Fruit fly (Drosophila melanogaster) whole organism, embryonic: ENCODE data around the gene Ypel.

Experiments
- Aef1 ChIP-seq: fragments of 200-800 bp; sonication (Bioruptor generic); IDR thresholded peaks from 3 replicates; pipeline ENCODE4 v1.3.6; 2022; ENCODE audit warnings: missing biosample characterization, missing genetic modification characterization
- CG11560 ChIP-seq: fragments of 200-800 bp; sonication (Bioruptor generic); IDR thresholded peaks from 3 replicates; pipeline ENCODE4 v1.3.6; 2022; ENCODE audit warnings: missing biosample characterization, missing genetic modification characterization
- CG1529 ChIP-seq: fragments of 200-800 bp; sonication (Bioruptor generic); optimal IDR thresholded peaks from 3 replicates; lab custom pipeline; 2018; ENCODE audit warnings: missing biosample characterization, missing genetic modification characterization
- CG15479 ChIP-seq: fragments of 200-800 bp; sonication (Bioruptor generic); optimal IDR thresholded peaks from 3 replicates; lab custom pipeline; 2019; ENCODE audit warnings: missing biosample characterization, mild to moderate bottlenecking, missing genetic modification characterization, moderate library complexity
- CG17385 ChIP-seq: fragments of 200-800 bp; sonication (Bioruptor generic); optimal IDR thresholded peaks from 3 replicates; lab custom pipeline; 2018; ENCODE audit warnings: missing biosample characterization, mild to moderate bottlenecking, missing genetic modification characterization
- CG18476 ChIP-seq: fragments of 200-800 bp; sonication (Bioruptor generic); optimal IDR thresholded peaks from 2 replicates; lab custom pipeline; 2016; ENCODE audit warnings: missing biosample characterization, mild to moderate bottlenecking, missing genetic modification characterization
- CG18599 ChIP-seq: fragments of 200-800 bp; sonication (Bioruptor generic); optimal IDR thresholded peaks from 3 replicates; lab custom pipeline; 2017; ENCODE audit warnings: missing biosample characterization, missing genetic modification characterization, mild to moderate bottlenecking, moderate library complexity, missing genetic modification reagents
- CG30020 ChIP-seq: fragments of 200-800 bp; optimal IDR thresholded peaks from 2 replicates; lab custom pipeline; 2019; ENCODE audit warnings: missing biosample characterization, mild to moderate bottlenecking, missing genetic modification characterization, moderate library complexity
- CG33557 ChIP-seq: fragments of 200-800 bp; sonication (Bioruptor generic); optimal IDR thresholded peaks from 2 replicates; lab custom pipeline; 2019; ENCODE audit warnings: missing biosample characterization, mild to moderate bottlenecking, missing genetic modification characterization, moderate library complexity
- CG3847 ChIP-seq: fragments of 200-800 bp; sonication (Bioruptor generic); IDR thresholded peaks from 2 replicates; pipeline ENCODE4 v1.3.6; 2022; ENCODE audit warnings: missing biosample characterization, missing genetic modification characterization
- CG43689 ChIP-seq: fragments of 200-800 bp; sonication (Bioruptor generic); IDR thresholded peaks from 2 replicates; pipeline ENCODE4 v1.3.6; 2022; ENCODE audit warnings: missing biosample characterization, missing genetic modification characterization
- CG6175 ChIP-seq: fragments of 200-800 bp; sonication (Bioruptor generic); IDR thresholded peaks from 3 replicates; pipeline ENCODE4 v1.3.6; 2022; ENCODE audit warnings: missing biosample characterization, missing genetic modification characterization
- CG7786 ChIP-seq: fragments of 200-800 bp; sonication (Bioruptor generic); optimal IDR thresholded peaks from 2 replicates; lab custom pipeline; 2016; ENCODE audit warnings: missing biosample characterization, missing genetic modification characterization
- CG9609 ChIP-seq: fragments of 200-800 bp; sonication (Bioruptor generic); optimal IDR thresholded peaks from 3 replicates; lab custom pipeline; 2016; ENCODE audit warnings: missing biosample characterization, missing genetic modification characterization
- Camta ChIP-seq: fragments of 200-800 bp; sonication (Bioruptor generic); optimal IDR thresholded peaks from 2 replicates; lab custom pipeline; 2016; ENCODE audit warnings: missing biosample characterization, missing genetic modification characterization
- D ChIP-seq, 2 experiments: fragments of 200-800 bp in 1 of 2; fragments of >200 bp in 1 of 2; sonication (Bioruptor generic) in 1 of 2; optimal IDR thresholded peaks; 2 replicates in 1 of 2; 3 replicates in 1 of 2; lab custom pipeline; 2017; ENCODE audit warnings: mild to moderate bottlenecking in 1 of 2, missing biosample characterization in 1 of 2, missing genetic modification characterization in 1 of 2, missing genetic modification reagents in 1 of 2
- Dp ChIP-seq: fragments of 200-800 bp; sonication (Bioruptor generic); optimal IDR thresholded peaks from 2 replicates; lab custom pipeline; 2018; ENCODE audit warnings: missing biosample characterization, mild to moderate bottlenecking, missing genetic modification characterization, moderate library complexity
- MESR4 ChIP-seq: fragments of 200-800 bp; sonication (Bioruptor generic); optimal IDR thresholded peaks from 2 replicates; lab custom pipeline; 2018; ENCODE audit warnings: missing biosample characterization, mild to moderate bottlenecking, missing genetic modification characterization, moderate library complexity
- MTF-1 ChIP-seq: fragments of 200-800 bp; sonication (Bioruptor generic); optimal IDR thresholded peaks from 2 replicates; lab custom pipeline; 2018; ENCODE audit warnings: missing biosample characterization, mild to moderate bottlenecking, missing genetic modification characterization, borderline replicate concordance
- Mad ChIP-seq: fragments of 200-800 bp; sonication (Bioruptor generic); optimal IDR thresholded peaks from 2 replicates; lab custom pipeline; 2016; ENCODE audit warnings: missing biosample characterization, missing genetic modification characterization
- Med ChIP-seq: fragments of 200-800 bp; sonication (Bioruptor generic); peaks from one replicate; lab custom pipeline; 2016; ENCODE audit warnings: missing biosample characterization, missing genetic modification characterization, mild to moderate bottlenecking, inconsistent platforms, moderate library complexity
- NC2β ChIP-seq: fragments of 200-800 bp; sonication (Bioruptor generic); optimal IDR thresholded peaks from 2 replicates; lab custom pipeline; 2016; ENCODE audit warnings: missing biosample characterization, missing genetic modification characterization
- Pdp1 ChIP-seq, 2 experiments: fragments of 200-800 bp; sonication (Bioruptor generic); optimal IDR thresholded peaks; 3 replicates each; lab custom pipeline; 2016; ENCODE audit warnings: missing biosample characterization in 2 of 2, missing genetic modification characterization in 2 of 2, mild to moderate bottlenecking in 1 of 2, moderate library complexity in 1 of 2
- Ptx1 ChIP-seq: fragments of 200-800 bp; sonication (Bioruptor generic); IDR thresholded peaks from 2 replicates; pipeline ENCODE4 v1.3.6; 2022; ENCODE audit warnings: missing biosample characterization, missing genetic modification characterization
- Six4 ChIP-seq: fragments of 200-800 bp; sonication (Bioruptor generic); optimal IDR thresholded peaks from 2 replicates; lab custom pipeline; 2016; ENCODE audit warnings: missing biosample characterization, missing genetic modification characterization
- az2 ChIP-seq: fragments of 200-800 bp; sonication (Bioruptor generic); optimal IDR thresholded peaks from 3 replicates; lab custom pipeline; 2016; ENCODE audit warnings: missing biosample characterization, missing genetic modification characterization
- bigmax ChIP-seq: fragments of 200-800 bp; sonication (Bioruptor generic); optimal IDR thresholded peaks from 2 replicates; lab custom pipeline; 2018; ENCODE audit warnings: missing biosample characterization, mild to moderate bottlenecking, missing genetic modification characterization
- caup ChIP-seq: fragments of 200-800 bp; sonication (Bioruptor generic); optimal IDR thresholded peaks from 3 replicates; lab custom pipeline; 2017; ENCODE audit warnings: missing biosample characterization, mild to moderate bottlenecking, missing genetic modification characterization, moderate library complexity; ENCODE audit not compliant: severe bottlenecking
- crc ChIP-seq: fragments of 200-800 bp; sonication (Bioruptor generic); optimal IDR thresholded peaks from 2 replicates; lab custom pipeline; 2016; ENCODE audit warnings: missing biosample characterization, missing genetic modification characterization
- croc ChIP-seq: fragments of 200-800 bp; sonication (Bioruptor generic); conservative IDR thresholded peaks from 3 replicates; pipeline ENCODE4 v1.3.6; 2022; ENCODE audit warnings: missing biosample characterization, missing genetic modification characterization
- dan ChIP-seq: fragments of 200-800 bp; sonication (Bioruptor generic); IDR thresholded peaks from 2 replicates; pipeline ENCODE4 v1.3.6; 2022; ENCODE audit warnings: missing biosample characterization, missing genetic modification characterization
- fd102C ChIP-seq: fragments of 200-800 bp; sonication (Bioruptor generic); optimal IDR thresholded peaks from 2 replicates; lab custom pipeline; 2018; ENCODE audit warnings: missing biosample characterization, mild to moderate bottlenecking, missing genetic modification characterization, moderate library complexity
- gfzf ChIP-seq: fragments of 200-800 bp; sonication (Bioruptor generic); optimal IDR thresholded peaks from 2 replicates; lab custom pipeline; 2016; ENCODE audit warnings: missing biosample characterization, mild to moderate bottlenecking, missing genetic modification characterization, moderate library complexity
- inv ChIP-seq: fragments of 200-800 bp; sonication (Bioruptor generic); IDR thresholded peaks from 2 replicates; pipeline ENCODE4 v1.3.6; 2022; ENCODE audit warnings: missing biosample characterization, missing genetic modification characterization; ENCODE audit not compliant: partially characterized antibody
- lbe ChIP-seq: fragments of 200-800 bp; sonication (Bioruptor generic); optimal IDR thresholded peaks from 2 replicates; lab custom pipeline; 2016; ENCODE audit warnings: missing biosample characterization, mild to moderate bottlenecking, missing genetic modification characterization
- nerfin-1 ChIP-seq: fragments of 200-800 bp; sonication (Bioruptor generic); optimal IDR thresholded peaks from 3 replicates; lab custom pipeline; 2019; ENCODE audit warnings: missing biosample characterization, mild to moderate bottlenecking, missing genetic modification characterization, moderate library complexity
- nerfin-2 ChIP-seq: fragments of 200-800 bp; sonication (Bioruptor generic); IDR thresholded peaks from 2 replicates; pipeline ENCODE4 v1.3.6; 2022; ENCODE audit warnings: missing biosample characterization, missing genetic modification characterization; ENCODE audit not compliant: partially characterized antibody
- nom ChIP-seq: fragments of 200-800 bp; sonication (Bioruptor generic); optimal IDR thresholded peaks from 2 replicates; lab custom pipeline; 2017; ENCODE audit warnings: missing biosample characterization, missing genetic modification characterization, mild to moderate bottlenecking, moderate library complexity, missing genetic modification reagents
- odd ChIP-seq: fragments of 200-800 bp; sonication (Bioruptor generic); optimal IDR thresholded peaks from 2 replicates; lab custom pipeline; 2017; ENCODE audit warnings: missing biosample characterization, mild to moderate bottlenecking, missing genetic modification characterization
- org-1 ChIP-seq: fragments of 200-800 bp; sonication (Bioruptor generic); optimal IDR thresholded peaks from 2 replicates; lab custom pipeline; 2017; ENCODE audit warnings: missing biosample characterization, missing genetic modification characterization
- p53 ChIP-seq: fragments of 200-800 bp; sonication (Bioruptor generic); optimal IDR thresholded peaks from 2 replicates; lab custom pipeline; 2016; ENCODE audit warnings: missing biosample characterization, missing genetic modification characterization
- pan ChIP-seq, 4 experiments: fragments of >200 bp in 3 of 4; fragments of 200-800 bp in 1 of 4; sonication (Bioruptor generic) in 1 of 4; optimal IDR thresholded peaks in 3 of 4; IDR thresholded peaks in 1 of 4; 2 replicates each; pipeline versions ENCODE4 v1.3.6 to Lab custom; 2017 to 2022; ENCODE audit warnings: missing biosample characterization in 2 of 4, missing genetic modification characterization in 2 of 4, mixed read lengths in 1 of 4
- pzg ChIP-seq: fragments of 200-800 bp; sonication (Bioruptor generic); optimal IDR thresholded peaks from 3 replicates; lab custom pipeline; 2018; ENCODE audit warnings: missing biosample characterization, mild to moderate bottlenecking, missing genetic modification characterization, moderate library complexity
- scrt ChIP-seq: fragments of 200-800 bp; sonication (Bioruptor generic); optimal IDR thresholded peaks from 2 replicates; lab custom pipeline; 2018; ENCODE audit warnings: missing biosample characterization, mild to moderate bottlenecking, missing genetic modification characterization, moderate library complexity
- shn ChIP-seq: fragments of 200-800 bp; sonication (Bioruptor generic); optimal IDR thresholded peaks from 3 replicates; lab custom pipeline; 2016; ENCODE audit warnings: missing biosample characterization, missing genetic modification characterization
- slbo ChIP-seq: fragments of 200-800 bp; sonication (Bioruptor generic); IDR thresholded peaks from 2 replicates; pipeline ENCODE4 v1.3.6; 2022; ENCODE audit warnings: missing biosample characterization, missing genetic modification characterization
- sna ChIP-seq: fragments of 200-800 bp; sonication (Bioruptor generic); IDR thresholded peaks from 2 replicates; pipeline ENCODE4 v1.3.6; 2022; ENCODE audit warnings: missing biosample characterization, missing genetic modification characterization; ENCODE audit not compliant: partially characterized antibody
- tup ChIP-seq: fragments of 200-800 bp; sonication (Bioruptor generic); optimal IDR thresholded peaks from 2 replicates; lab custom pipeline; 2016; ENCODE audit warnings: missing biosample characterization, mild to moderate bottlenecking, missing genetic modification characterization, moderate library complexity
- vvl ChIP-seq: fragments of 200-800 bp; sonication (Bioruptor generic); IDR thresholded peaks from 2 replicates; pipeline ENCODE4 v1.3.6; 2022; ENCODE audit warnings: missing biosample characterization, missing genetic modification characterization

Ypel gene

dm6 chrX:10212118-10212517 lies at the start of gene Ypel:
TSS of gene Ypel (minus strand) at chrX:10212374.
- peak; percentile 30 for TF ChIP-seq nerfin-1
- TF ChIP-seq CG18476 = no peak
- TF ChIP-seq pan (optimal IDR thresholded peaks at IDR 0.05; lab: Kevin White, UChicago) = no peak
- no peak for TF ChIP-seq pan (GFP tag; optimal IDR thresholded peaks at IDR 0.05 in 1 of 2, IDR thresholded peaks at IDR 0.05 in 1 of 2)
- TF ChIP-seq Camta = no peak
- TF ChIP-seq caup (GFP tag; lab: Kevin White, UChicago) = no peak
- peak; percentile 59 for TF ChIP-seq Med (GFP tag; lab: Kevin White, UChicago)
- no peak for TF ChIP-seq odd
- no peak for TF ChIP-seq CG9609 (GFP tag; lab: Kevin White, UChicago)
- TF ChIP-seq CG6175 (GFP tag; lab: Robert Waterston, UW) = no peak
- TF ChIP-seq D (optimal IDR thresholded peaks at IDR 0.05; lab: Kevin White, UChicago) = no peak
- TF ChIP-seq D (GFP tag; optimal IDR thresholded peaks at IDR 0.05; lab: Kevin White, UChicago) = peak; percentile 17
- TF ChIP-seq CG7786 (GFP tag; lab: Kevin White, UChicago) = no peak
- no peak for TF ChIP-seq shn
- no peak for TF ChIP-seq fd102C (GFP tag; lab: Kevin White, UChicago)
- TF ChIP-seq CG30020 (tag; lab: Kevin White, UChicago) = no peak
- TF ChIP-seq Mad = no peak
- no peak for TF ChIP-seq CG33557 (GFP tag; lab: Kevin White, UChicago)
- TF ChIP-seq az2 (GFP tag; lab: Kevin White, UChicago) = no peak
- peak in 1 of 2 experiments; percentile 78 for TF ChIP-seq Pdp1 (GFP tag; optimal IDR thresholded peaks at IDR 0.05; lab: Kevin White, UChicago)
- TF ChIP-seq Ptx1 (GFP tag; lab: Robert Waterston, UW) = no peak
- no peak for TF ChIP-seq CG1529 (GFP tag; lab: Kevin White, UChicago)
- TF ChIP-seq CG17385 = peak; percentile 80
- TF ChIP-seq CG3847 = no peak
- no peak for TF ChIP-seq org-1 (GFP tag; lab: Kevin White, UChicago)
- TF ChIP-seq dan = no peak
- peak; percentile 34; the same call in 1 of the 3 replicates for TF ChIP-seq Aef1 (GFP tag; lab: Robert Waterston, UW)
- TF ChIP-seq lbe = no peak
- TF ChIP-seq bigmax (GFP tag; lab: Kevin White, UChicago) = no peak
- no peak for TF ChIP-seq slbo
- no peak for TF ChIP-seq CG11560 (tag; lab: Robert Waterston, UW)
- no peak for TF ChIP-seq inv
- peak; percentile 65 for TF ChIP-seq gfzf
- no peak for TF ChIP-seq CG43689 (GFP tag; lab: Robert Waterston, UW)
- no peak for TF ChIP-seq p53
- TF ChIP-seq pzg = peak; percentile 22
- TF ChIP-seq NC2β (GFP tag; lab: Kevin White, UChicago) = no peak
- TF ChIP-seq Dp (GFP tag; lab: Kevin White, UChicago) = peak; percentile 76
- no peak for TF ChIP-seq tup (GFP tag; lab: Kevin White, UChicago)
- no peak for TF ChIP-seq nom (GFP tag; lab: Kevin White, UChicago)
- no peak for TF ChIP-seq MTF-1 (GFP tag; lab: Kevin White, UChicago)
- peak; percentile 4 for TF ChIP-seq MESR4 (GFP tag; lab: Kevin White, UChicago)
- no peak for TF ChIP-seq nerfin-2 (GFP tag; lab: Robert Waterston, UW)
- peak; percentile 31; the same call in 1 of the 2 replicates for TF ChIP-seq vvl (GFP tag; lab: Robert Waterston, UW)
- no peak for TF ChIP-seq sna
- TF ChIP-seq crc (GFP tag; lab: Kevin White, UChicago) = no peak
- TF ChIP-seq CG15479 (GFP tag; lab: Kevin White, UChicago) = peak; percentile 86
- TF ChIP-seq Six4 (GFP tag; lab: Kevin White, UChicago) = no peak
- no peak for TF ChIP-seq CG18599 (GFP tag; lab: Kevin White, UChicago)
- TF ChIP-seq scrt (GFP tag; lab: Kevin White, UChicago) = no peak
- TF ChIP-seq croc = no peak
